Worm (Caenorhabditis elegans): ENCODE results near the gene ugt-58.

ugt-58 gene

DNA sequence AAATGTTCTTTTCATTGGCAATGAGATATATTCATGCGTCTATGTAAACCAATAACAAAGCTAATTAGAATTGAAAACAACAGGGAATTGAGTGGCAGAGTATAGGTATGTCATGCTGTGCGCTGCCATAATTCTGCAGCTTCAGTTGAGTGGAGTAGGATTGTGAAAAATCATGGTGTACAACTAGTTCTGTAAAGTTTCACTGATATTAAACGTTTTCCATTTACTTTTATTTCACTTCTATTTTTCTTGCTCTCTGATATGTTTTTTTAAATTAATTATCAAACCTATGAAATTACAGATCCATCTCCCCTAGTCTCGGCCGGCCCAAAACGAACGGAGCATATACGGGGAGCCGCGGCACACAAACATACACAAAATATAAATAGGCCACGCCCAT lies 10.9 kb downstream of the ugt-58 start, which contains the start of gene exc-7:
exc-7 (plus strand) TSS at position 301 of the 400 bp plus-strand sequence.
- TF ChIP-seq R02D3.7 (tag; optimal IDR thresholded peaks at IDR 0.05) (no peak), C34F6.9 (tag; optimal IDR thresholded peaks at IDR 0.05) (no peak), mbf-1 (tag; optimal IDR thresholded peaks at IDR 0.05) (no peak), peb-1 (tag; optimal IDR thresholded peaks at IDR 0.05) (no peak), nhr-12 (tag; optimal IDR thresholded peaks at IDR 0.05) (no peak), sem-4 (tag; optimal IDR thresholded peaks at IDR 0.05) (no peak), lin-13 (GFP tag; optimal IDR thresholded peaks at IDR 0.05) (no peak), elt-1 (tag; optimal IDR thresholded peaks at IDR 0.05) (no peak), egl-27 (tag; optimal IDR thresholded peaks at IDR 0.05) (no peak), ceh-82 (tag; optimal IDR thresholded peaks at IDR 0.05) (no peak), crh-2 (tag; optimal IDR thresholded peaks at IDR 0.05) (no peak), ama-1 (optimal IDR thresholded peaks at IDR 0.05) (no peak), nhr-6 (tag; optimal IDR thresholded peaks at IDR 0.05) (no peak), elt-3 (tag; optimal IDR thresholded peaks at IDR 0.05) (no peak), lin-39 (tag; optimal IDR thresholded peaks at IDR 0.05) (no peak), gmeb-1 (tag; optimal IDR thresholded peaks at IDR 0.05) (no peak), skn-1 (tag; optimal IDR thresholded peaks at IDR 0.05) (no peak), mdl-1 (tag; optimal IDR thresholded peaks at IDR 0.05) (no peak), lsy-2 (tag; optimal IDR thresholded peaks at IDR 0.05) (no peak)

DNA sequence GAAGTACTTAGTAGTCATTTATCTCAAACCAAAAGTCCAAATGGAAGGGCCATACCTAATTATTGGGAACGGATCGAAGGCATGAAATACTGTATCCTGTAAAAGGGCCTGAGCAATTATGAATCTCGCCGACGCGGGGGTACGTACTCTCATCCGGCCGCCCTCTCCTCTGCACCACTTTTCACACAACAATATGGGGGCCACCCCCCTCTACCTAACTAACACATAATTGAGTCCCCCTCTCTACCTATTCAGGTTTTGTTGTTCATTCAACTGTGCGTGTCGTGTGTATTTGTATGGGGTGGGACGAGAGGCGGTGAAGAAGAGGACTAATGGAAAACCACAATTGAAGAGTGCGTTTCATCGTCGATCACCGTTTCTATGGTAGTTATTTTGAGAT lies 12.2 kb downstream of the ugt-58 start:
- TF ChIP-seq egl-27 (tag; optimal IDR thresholded peaks at IDR 0.05) (no peak), nhr-129 (tag; optimal IDR thresholded peaks at IDR 0.05) (peak; percentile 8)

DNA sequence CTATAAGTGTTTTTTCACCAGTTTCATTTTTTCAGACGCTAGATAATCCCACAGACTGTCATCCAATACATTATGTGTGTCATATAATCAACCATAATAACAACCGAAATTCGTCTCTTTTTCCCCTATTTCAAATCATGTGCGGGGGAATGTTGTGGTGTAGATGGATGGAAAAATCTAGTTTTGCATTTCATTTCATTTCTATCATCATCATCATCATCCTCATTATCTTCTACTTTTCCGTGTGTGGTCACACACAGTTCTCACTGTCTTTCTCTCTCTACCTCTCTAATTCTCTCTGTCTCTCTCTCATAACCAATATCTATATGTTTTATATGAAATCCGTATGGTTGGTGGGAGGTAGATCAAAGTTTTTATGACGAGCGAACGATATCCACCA lies 13.2 kb downstream of the ugt-58 start:
- TF ChIP-seq nhr-11 (tag; optimal IDR thresholded peaks at IDR 0.05) (no peak), nhr-129 (tag; optimal IDR thresholded peaks at IDR 0.05) (peak; percentile 17), snpc-4 (tag; optimal IDR thresholded peaks at IDR 0.05) (no peak), ama-1 (optimal IDR thresholded peaks at IDR 0.05) (no peak), sma-3 (GFP tag; optimal IDR thresholded peaks at IDR 0.05) (no peak), alr-1 (tag; optimal IDR thresholded peaks at IDR 0.05) (no peak), nhr-23 (tag; optimal IDR thresholded peaks at IDR 0.05) (no peak), lin-11 (tag; optimal IDR thresholded peaks at IDR 0.05) (no peak), nhr-25 (tag; optimal IDR thresholded peaks at IDR 0.05) (peak; percentile 4), nhr-12 (tag; optimal IDR thresholded peaks at IDR 0.05) (no peak), blmp-1 (tag; optimal IDR thresholded peaks at IDR 0.05; ENCODE audit: insufficient read depth) (no peak), F13H6.1 (tag; optimal IDR thresholded peaks at IDR 0.05) (no peak), mdl-1 (tag; optimal IDR thresholded peaks at IDR 0.05) (no peak), elt-1 (tag; optimal IDR thresholded peaks at IDR 0.05) (no peak), sem-4 (tag; optimal IDR thresholded peaks at IDR 0.05) (no peak), sma-9 (GFP tag; optimal IDR thresholded peaks at IDR 0.05) (no peak), sma-9 (tag; optimal IDR thresholded peaks at IDR 0.05) (no peak), peb-1 (tag; optimal IDR thresholded peaks at IDR 0.05) (no peak), ceh-82 (tag; optimal IDR thresholded peaks at IDR 0.05) (no peak), nhr-21 (tag; optimal IDR thresholded peaks at IDR 0.05) (peak; percentile 31), aly-2 (tag; optimal IDR thresholded peaks at IDR 0.05) (no peak), lsy-2 (tag; optimal IDR thresholded peaks at IDR 0.05) (no peak), skn-1 (tag; optimal IDR thresholded peaks at IDR 0.05) (no peak)

DNA sequence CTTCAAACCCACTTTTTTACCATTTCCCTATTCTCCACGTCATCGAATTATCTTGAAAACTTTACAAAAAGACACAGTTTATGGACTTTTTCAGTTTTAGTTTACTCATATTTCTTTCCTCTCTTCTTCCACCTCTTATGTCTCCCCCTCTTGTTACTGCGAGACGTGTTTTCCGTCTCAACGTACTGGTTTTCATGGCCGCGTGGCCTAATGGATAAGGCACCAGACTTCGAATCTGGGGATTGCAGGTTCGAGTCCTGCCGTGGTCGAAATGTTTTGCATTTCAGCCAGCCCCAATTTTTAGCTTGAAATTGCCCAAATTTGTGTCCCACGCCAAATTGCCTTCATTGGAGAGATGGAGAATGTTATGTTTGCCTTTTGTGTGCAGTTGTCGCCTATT lies 20.5 kb downstream of the ugt-58 start:
- TF ChIP-seq lin-11 (tag; optimal IDR thresholded peaks at IDR 0.05) (peak; percentile 25), aly-2 (tag; optimal IDR thresholded peaks at IDR 0.05) (no peak), zag-1 (tag; optimal IDR thresholded peaks at IDR 0.05) (peak; percentile 10), nhr-21 (tag; optimal IDR thresholded peaks at IDR 0.05) (peak; percentile 18), sma-3 (GFP tag; optimal IDR thresholded peaks at IDR 0.05) (peak; percentile 46), lin-13 (GFP tag; optimal IDR thresholded peaks at IDR 0.05) (peak; percentile 17), lin-39 (tag; optimal IDR thresholded peaks at IDR 0.05) (no peak), nhr-25 (tag; optimal IDR thresholded peaks at IDR 0.05) (peak; percentile 58), alr-1 (tag; optimal IDR thresholded peaks at IDR 0.05) (no peak), crh-2 (tag; optimal IDR thresholded peaks at IDR 0.05) (peak; percentile 40), snpc-4 (tag; optimal IDR thresholded peaks at IDR 0.05) (no peak), C34F6.9 (tag; optimal IDR thresholded peaks at IDR 0.05) (no peak), gmeb-1 (tag; optimal IDR thresholded peaks at IDR 0.05) (peak; percentile 32), nhr-129 (tag; optimal IDR thresholded peaks at IDR 0.05) (peak; percentile 68), fos-1 (tag; optimal IDR thresholded peaks at IDR 0.05) (peak; percentile 22), unc-55 (GFP tag; optimal IDR thresholded peaks at IDR 0.05) (peak; percentile 37), mbf-1 (tag; optimal IDR thresholded peaks at IDR 0.05) (no peak), sma-9 (GFP tag; optimal IDR thresholded peaks at IDR 0.05) (peak; percentile 58), sma-9 (tag; optimal IDR thresholded peaks at IDR 0.05) (no peak), F13H6.1 (tag; optimal IDR thresholded peaks at IDR 0.05) (peak; percentile 22), lsy-2 (tag; optimal IDR thresholded peaks at IDR 0.05) (peak; percentile 40 to 44), egl-27 (tag; optimal IDR thresholded peaks at IDR 0.05) (peak; percentile 51), nhr-237 (tag; optimal IDR thresholded peaks at IDR 0.05) (no peak), nhr-11 (tag; optimal IDR thresholded peaks at IDR 0.05) (peak; percentile 26), sem-4 (tag; optimal IDR thresholded peaks at IDR 0.05) (no peak)

Data from whole organism, L2 larva.